Worm (Caenorhabditis elegans) whole organism, mixed stage, embryonic: Measurements from ENCODE around the gene wht-2.

Experiments
- M03D4.4 ChIP-seq: sonication (generic microtip); optimal IDR thresholded peaks from 2 replicates; lab custom pipeline; 2017; ENCODE audit warnings: mild to moderate bottlenecking, missing genetic modification characterization, missing compliant biosample characterization
- bed-3 ChIP-seq: fragments of 200-800 bp; sonication (Bioruptor generic); optimal IDR thresholded peaks from 3 replicates; lab custom pipeline; 2018; ENCODE audit warnings: mild to moderate bottlenecking, missing genetic modification characterization, moderate library complexity, missing compliant biosample characterization
- blmp-1 ChIP-seq: fragments of 150-350 bp; optimal IDR thresholded peaks from 2 replicates; lab custom pipeline; 2014; ENCODE audit warnings: missing biosample characterization, missing genetic modification characterization
- ceh-39 ChIP-seq: fragments of 150-350 bp; optimal IDR thresholded peaks from 2 replicates; lab custom pipeline; 2014; ENCODE audit warnings: missing biosample characterization, missing genetic modification characterization
- ceh-43 ChIP-seq: fragments of 200-800 bp; sonication (Bioruptor generic); optimal IDR thresholded peaks from 2 replicates; lab custom pipeline; 2018; ENCODE audit warnings: mild to moderate bottlenecking, missing genetic modification characterization, moderate library complexity, missing compliant biosample characterization
- ceh-83 ChIP-seq: fragments of 200-800 bp; sonication (Bioruptor generic); optimal IDR thresholded peaks from 2 replicates; lab custom pipeline; 2018; ENCODE audit warnings: mild to moderate bottlenecking, missing genetic modification characterization, missing compliant biosample characterization
- ces-1 ChIP-seq: fragments of 150-350 bp; optimal IDR thresholded peaks from 2 replicates; lab custom pipeline; 2014; ENCODE audit warnings: missing biosample characterization, missing genetic modification reagents, missing genetic modification characterization
- cnd-1 ChIP-seq: fragments of 200-800 bp; sonication (Bioruptor generic); optimal IDR thresholded peaks from 2 replicates; lab custom pipeline; 2018; ENCODE audit warnings: mild to moderate bottlenecking, missing genetic modification characterization, missing compliant biosample characterization
- drap-1 ChIP-seq: fragments of 200-800 bp; sonication (Bioruptor generic); optimal IDR thresholded peaks from 3 replicates; lab custom pipeline; 2018; ENCODE audit warnings: mild to moderate bottlenecking, missing genetic modification characterization, missing compliant biosample characterization
- elt-1 ChIP-seq: sonication (generic microtip); optimal IDR thresholded peaks from 2 replicates; lab custom pipeline; 2017; ENCODE audit warnings: missing genetic modification characterization, mild to moderate bottlenecking, missing compliant biosample characterization, antibody characterized with exemption, moderate library complexity, borderline replicate concordance; ENCODE audit not compliant: insufficient read depth
- elt-3 ChIP-seq: fragments of 150-350 bp; optimal IDR thresholded peaks from 2 replicates; lab custom pipeline; 2014; ENCODE audit warnings: missing biosample characterization, missing genetic modification characterization
- flh-1 ChIP-seq: fragments of 200-800 bp; sonication (Bioruptor generic); optimal IDR thresholded peaks from 2 replicates; lab custom pipeline; 2018; ENCODE audit warnings: mild to moderate bottlenecking, missing genetic modification characterization, moderate library complexity, missing compliant biosample characterization
- ham-2 ChIP-seq: fragments of 200-800 bp; sonication (Bioruptor generic); optimal IDR thresholded peaks from 2 replicates; lab custom pipeline; 2018; ENCODE audit warnings: mild to moderate bottlenecking, missing genetic modification characterization, missing compliant biosample characterization
- hlh-1 ChIP-seq: fragments of 150-350 bp; optimal IDR thresholded peaks from 2 replicates; lab custom pipeline; 2014; ENCODE audit warnings: missing biosample characterization, missing genetic modification reagents, missing genetic modification characterization
- lin-13 ChIP-seq: fragments of 150-350 bp; optimal IDR thresholded peaks from 2 replicates; lab custom pipeline; 2014; ENCODE audit warnings: missing biosample characterization, missing genetic modification characterization
- lin-32 ChIP-seq: fragments of 200-800 bp; sonication (Bioruptor generic); optimal IDR thresholded peaks from 2 replicates; lab custom pipeline; 2018; ENCODE audit warnings: mild to moderate bottlenecking, missing genetic modification characterization, missing compliant biosample characterization
- lsy-2 ChIP-seq: fragments of 150-350 bp; optimal IDR thresholded peaks from 2 replicates; lab custom pipeline; 2014; ENCODE audit warnings: missing biosample characterization, missing genetic modification characterization
- mab-5 ChIP-seq: fragments of 150-350 bp; optimal IDR thresholded peaks from 2 replicates; lab custom pipeline; 2014; ENCODE audit warnings: missing biosample characterization, missing genetic modification characterization
- mep-1 ChIP-seq: fragments of 150-350 bp; optimal IDR thresholded peaks from 2 replicates; lab custom pipeline; 2017; ENCODE audit warnings: missing biosample characterization, missing genetic modification reagents, missing genetic modification characterization, inconsistent platforms
- mls-2 ChIP-seq: sonication (generic microtip); optimal IDR thresholded peaks from 2 replicates; lab custom pipeline; 2016; ENCODE audit warnings: mild to moderate bottlenecking, missing genetic modification characterization, moderate library complexity, missing compliant biosample characterization
- nhr-12 ChIP-seq: fragments of 150-350 bp; optimal IDR thresholded peaks from 2 replicates; lab custom pipeline; 2014; ENCODE audit warnings: missing biosample characterization, missing genetic modification characterization
- nhr-2 ChIP-seq: fragments of 150-350 bp; optimal IDR thresholded peaks from 2 replicates; lab custom pipeline; 2014; ENCODE audit warnings: missing biosample characterization, missing genetic modification characterization
- nhr-237 ChIP-seq: fragments of 150-350 bp; optimal IDR thresholded peaks from 2 replicates; lab custom pipeline; 2014; ENCODE audit warnings: missing biosample characterization, missing genetic modification characterization
- nhr-28 ChIP-seq: fragments of 150-350 bp; optimal IDR thresholded peaks from 2 replicates; lab custom pipeline; 2014; ENCODE audit warnings: missing biosample characterization, missing genetic modification characterization
- nhr-76 ChIP-seq: sonication (generic microtip); optimal IDR thresholded peaks from 2 replicates; lab custom pipeline; 2017; ENCODE audit warnings: missing biosample characterization, missing genetic modification characterization
- pha-4 ChIP-seq: fragments of 150-350 bp; optimal IDR thresholded peaks from 2 replicates; lab custom pipeline; 2018; ENCODE audit warnings: missing biosample characterization, missing genetic modification reagents, missing genetic modification characterization
- sem-2 ChIP-seq: fragments of 200-800 bp; sonication (Bioruptor generic); optimal IDR thresholded peaks from 2 replicates; lab custom pipeline; 2018; ENCODE audit warnings: mild to moderate bottlenecking, missing genetic modification characterization, missing compliant biosample characterization
- snpc-4 ChIP-seq: fragments of 150-350 bp; optimal IDR thresholded peaks from 2 replicates; lab custom pipeline; 2014; ENCODE audit warnings: missing biosample characterization, missing genetic modification characterization
- sptf-1 ChIP-seq: sonication (generic microtip); optimal IDR thresholded peaks from 2 replicates; lab custom pipeline; 2017; ENCODE audit warnings: mild to moderate bottlenecking, missing genetic modification characterization, moderate library complexity, missing compliant biosample characterization
- tbx-8 ChIP-seq: fragments of 200-800 bp; sonication (Bioruptor generic); optimal IDR thresholded peaks from 2 replicates; lab custom pipeline; 2018; ENCODE audit warnings: mild to moderate bottlenecking, missing genetic modification characterization, moderate library complexity, missing compliant biosample characterization
- unc-120 ChIP-seq: sonication (generic microtip); optimal IDR thresholded peaks from 2 replicates; lab custom pipeline; 2017; ENCODE audit warnings: missing genetic modification characterization, missing compliant biosample characterization; ENCODE audit not compliant: poor library complexity, severe bottlenecking
- unc-39 ChIP-seq: fragments of 150-350 bp; optimal IDR thresholded peaks from 2 replicates; lab custom pipeline; 2014; ENCODE audit warnings: missing biosample characterization, missing genetic modification characterization
- unc-62 ChIP-seq: fragments of 150-350 bp; optimal IDR thresholded peaks from 2 replicates; lab custom pipeline; 2014; ENCODE audit warnings: missing biosample characterization, missing genetic modification reagents, missing genetic modification characterization
- zip-8 ChIP-seq: fragments of 150-350 bp; optimal IDR thresholded peaks from 2 replicates; lab custom pipeline; 2014; ENCODE audit warnings: missing biosample characterization, missing genetic modification characterization
- ztf-11 ChIP-seq: fragments of 150-350 bp; optimal IDR thresholded peaks from 2 replicates; lab custom pipeline; 2014; ENCODE audit warnings: missing biosample characterization, missing genetic modification characterization

The wht-2 gene

ce11 chrIV:11510664-11511063 is 40.4 kb downstream of the wht-2 start, which contains the start of gene M04B2.6:
Gene M04B2.6, minus strand, starts transcription at chrIV:11510764.
- TF ChIP-seq unc-62 (GFP tag; lab: Kevin White, UChicago), result no peak
- no peak for TF ChIP-seq flh-1 (GFP tag; lab: Kevin White, UChicago)
- no peak for TF ChIP-seq sptf-1 (tag; lab: Kevin White, UChicago)
- TF ChIP-seq lin-32 (GFP tag; lab: Kevin White, UChicago), result no peak
- no peak for TF ChIP-seq nhr-2 (tag; lab: Kevin White, UChicago)

ce11 chrIV:11520960-11521359 is 50.7 kb downstream of the wht-2 start, which contains the start of the genes M04B2.4 and gfl-1:
Gene M04B2.4, minus strand, starts transcription at chrIV:11521031.
Gene gfl-1, plus strand, starts transcription at chrIV:11521290.
- TF ChIP-seq unc-39 (tag; lab: Kevin White, UChicago), result no peak
- no peak for TF ChIP-seq ztf-11 (tag; lab: Kevin White, UChicago)
- peak; percentile 10 for TF ChIP-seq ces-1 (GFP tag; lab: Kevin White, UChicago)
- TF ChIP-seq nhr-237 (tag; lab: Kevin White, UChicago), result peak; percentile 10
- TF ChIP-seq sem-2 (GFP tag; lab: Kevin White, UChicago), result no peak
- no peak for TF ChIP-seq blmp-1 (tag; lab: Kevin White, UChicago)

ce11 chrIV:11522225-11522952 is 52.2 kb downstream of the wht-2 start:
- no peak for TF ChIP-seq elt-3
- TF ChIP-seq nhr-237 (tag; lab: Kevin White, UChicago), result peak; percentile 79
- no peak for TF ChIP-seq nhr-2 (tag; lab: Kevin White, UChicago)
- TF ChIP-seq lsy-2 (tag; lab: Kevin White, UChicago), result peak; percentile 16
- no peak for TF ChIP-seq mab-5 (tag; lab: Kevin White, UChicago)
- TF ChIP-seq ham-2 (GFP tag; lab: Kevin White, UChicago), result no peak
- TF ChIP-seq drap-1 (GFP tag; lab: Kevin White, UChicago), result no peak
- no peak for TF ChIP-seq mls-2 (tag; lab: Kevin White, UChicago)
- TF ChIP-seq sptf-1 (tag; lab: Kevin White, UChicago), result no peak
- TF ChIP-seq unc-120 (tag; lab: Kevin White, UChicago), result peak; percentile 29
- no peak for TF ChIP-seq tbx-8 (GFP tag; lab: Kevin White, UChicago)
- TF ChIP-seq unc-39 (tag; lab: Kevin White, UChicago), result no peak
- no peak for TF ChIP-seq ceh-39 (tag; lab: Kevin White, UChicago)
- TF ChIP-seq ceh-83 (GFP tag; lab: Kevin White, UChicago), result no peak
- TF ChIP-seq ztf-11 (tag; lab: Kevin White, UChicago), result no peak
- TF ChIP-seq zip-8, result peak; percentile 51
- TF ChIP-seq unc-62 (GFP tag; lab: Kevin White, UChicago), result peak; percentile 4
- TF ChIP-seq flh-1 (GFP tag; lab: Kevin White, UChicago), result no peak
- no peak for TF ChIP-seq cnd-1 (tag; lab: Kevin White, UChicago)
- no peak for TF ChIP-seq bed-3 (GFP tag; lab: Kevin White, UChicago)
- no peak for TF ChIP-seq nhr-12 (tag; lab: Kevin White, UChicago)
- TF ChIP-seq sem-2 (GFP tag; lab: Kevin White, UChicago), result no peak
- TF ChIP-seq nhr-76, result no peak
- no peak for TF ChIP-seq ceh-43
- no peak for TF ChIP-seq nhr-28 (tag; lab: Kevin White, UChicago)
- TF ChIP-seq hlh-1 (tag; lab: Kevin White, UChicago), result no peak
- no peak for TF ChIP-seq lin-32 (GFP tag; lab: Kevin White, UChicago)
- peak; percentile 72 for TF ChIP-seq ces-1 (GFP tag; lab: Kevin White, UChicago)
- peak; percentile 71 for TF ChIP-seq blmp-1 (tag; lab: Kevin White, UChicago)
- no peak for TF ChIP-seq snpc-4 (tag; lab: Kevin White, UChicago)
- no peak for TF ChIP-seq mep-1 (tag; lab: Kevin White, UChicago)
- TF ChIP-seq elt-1 (tag; lab: Kevin White, UChicago), result no peak
- TF ChIP-seq M03D4.4, result no peak
- TF ChIP-seq pha-4 (tag; lab: Kevin White, UChicago), result peak; percentile 25
- TF ChIP-seq lin-13 (tag; lab: Kevin White, UChicago), result no peak
